Fruit fly (Drosophila melanogaster): ENCODE measurements around the gene Spn77Bb.

Gene Spn77Bb

dm6 chr3L:20349333-20349924 lies 28.7 kb downstream of the Spn77Bb start (continued):
- TF ChIP-seq Ada2b (GFP tag; IDR thresholded peaks at IDR 0.05) (no peak), CG4404 (GFP tag; IDR thresholded peaks at IDR 0.05) (no peak), Nf-YA (GFP tag; IDR thresholded peaks at IDR 0.05) (no peak)

DNA sequence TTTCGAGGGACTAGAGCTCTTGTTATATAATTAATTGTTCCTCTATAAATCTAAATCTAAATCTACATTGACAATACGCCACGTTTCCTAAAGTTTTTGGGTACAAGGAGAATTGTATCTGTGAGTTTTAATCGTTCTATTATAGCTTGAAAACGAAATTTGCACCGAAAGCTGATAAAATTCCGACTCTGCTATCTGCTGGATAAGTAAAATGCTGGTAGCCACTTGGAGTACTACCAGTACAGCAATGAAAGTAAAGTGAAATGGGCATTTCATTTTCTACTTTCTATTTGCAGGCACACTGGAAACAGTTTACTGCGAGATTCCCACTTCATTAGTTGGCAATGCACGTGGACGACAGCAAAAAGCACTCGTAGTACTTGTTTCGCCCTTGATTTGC lies 32.4 kb downstream of the Spn77Bb start, which contains the start of gene CG5618:
TSS of gene CG5618 (plus strand) at position 301 of the 400 bp plus-strand sequence.
- no peak for TF ChIP-seq Deaf1 (tag; optimal IDR thresholded peaks at IDR 0.05)
- no peak for TF ChIP-seq CG10979 (tag; optimal IDR thresholded peaks at IDR 0.05)
- TF ChIP-seq Scr (GFP tag; IDR thresholded peaks at IDR 0.05; ENCODE audit: partially characterized antibody): no peak
- TF ChIP-seq Pdp1 (GFP tag; optimal IDR thresholded peaks at IDR 0.05): peak in 1 of 2 experiments; percentile 59

DNA sequence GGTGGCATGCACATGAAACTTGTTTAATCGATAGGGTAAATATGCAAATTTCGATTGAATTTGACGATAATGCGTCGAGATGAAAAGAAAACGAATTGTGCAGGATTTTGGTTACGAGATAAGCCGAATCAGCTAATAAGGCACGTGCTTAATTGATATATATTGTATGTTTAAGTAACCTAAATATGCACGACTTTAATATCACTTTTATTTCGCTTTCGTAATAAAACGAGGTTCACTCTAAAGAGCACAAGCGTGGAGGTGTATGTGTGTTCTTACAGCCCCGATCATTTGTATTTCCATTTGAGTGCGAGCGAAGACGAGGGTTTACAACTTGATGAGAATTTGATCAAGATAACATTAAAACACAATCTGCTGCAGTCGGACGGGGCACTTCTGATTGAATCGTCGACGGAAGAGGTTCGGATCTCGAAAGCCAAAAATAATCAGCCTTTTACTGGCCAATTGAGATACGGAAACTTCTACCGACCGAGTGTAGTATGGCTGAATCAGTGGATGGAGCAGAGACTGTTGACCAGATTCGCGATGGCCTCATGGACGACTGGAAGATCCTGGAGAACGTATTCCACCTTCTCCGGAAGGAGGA lies 33.1 kb downstream of the Spn77Bb start:
- no peak for TF ChIP-seq sna (GFP tag; IDR thresholded peaks at IDR 0.05; ENCODE audit: partially characterized antibody)
- TF ChIP-seq CG30403 (GFP tag; optimal IDR thresholded peaks at IDR 0.05): no peak
- no peak for TF ChIP-seq CG9817 (tag; optimal IDR thresholded peaks at IDR 0.05)
- peak; percentile 72; the same call in 1 of the 4 replicates for TF ChIP-seq chinmo (GFP tag; IDR thresholded peaks at IDR 0.05; ENCODE audit: partially characterized antibody)
- TF ChIP-seq cg (GFP tag; optimal IDR thresholded peaks at IDR 0.05): peak; percentile 22
- TF ChIP-seq bcd (GFP tag; optimal IDR thresholded peaks at IDR 0.05): no peak
- TF ChIP-seq CG2120 (GFP tag; optimal IDR thresholded peaks at IDR 0.05): peak; percentile 4
- TF ChIP-seq CG34376 (GFP tag; optimal IDR thresholded peaks at IDR 0.05): peak; percentile 56
- peak; percentile 51 for TF ChIP-seq sug (tag; optimal IDR thresholded peaks at IDR 0.05)
- TF ChIP-seq Usf (GFP tag; optimal IDR thresholded peaks at IDR 0.05): no peak
- no peak for TF ChIP-seq HHEX (GFP tag; optimal IDR thresholded peaks at IDR 0.05)
- TF ChIP-seq CG1024 (GFP tag; IDR thresholded peaks at IDR 0.05): 0 out of 2 replicates have a peak, but pooled peaks have one; percentile 18
- TF ChIP-seq CG2199 (GFP tag; IDR thresholded peaks at IDR 0.05): no peak
- TF ChIP-seq dm (GFP tag; optimal IDR thresholded peaks at IDR 0.05): no peak
- TF ChIP-seq CG4707 (GFP tag; optimal IDR thresholded peaks at IDR 0.05): no peak
- peak; percentile 94 for TF ChIP-seq grn (GFP tag; optimal IDR thresholded peaks at IDR 0.05)
- peak; percentile 3 for TF ChIP-seq cwo (GFP tag; optimal IDR thresholded peaks at IDR 0.05)
- TF ChIP-seq vvl (GFP tag; IDR thresholded peaks at IDR 0.05): peak; percentile 38; the same call in 1 of the 2 replicates
- 0 out of 2 replicates have a peak, but pooled peaks have one; percentile 20 for TF ChIP-seq Drgx (GFP tag; IDR thresholded peaks at IDR 0.05)
- peak; percentile 16; the same call in 1 of the 2 replicates for TF ChIP-seq Rfx (GFP tag; IDR thresholded peaks at IDR 0.05)
- TF ChIP-seq Dbx (GFP tag; IDR thresholded peaks at IDR 0.05): no peak
- TF ChIP-seq Med (GFP tag): peak; percentile 78
- TF ChIP-seq zen2 (GFP tag; IDR thresholded peaks at IDR 0.05; ENCODE audit: partially characterized antibody): no peak
- TF ChIP-seq sisA (GFP tag; IDR thresholded peaks at IDR 0.05): no peak
- TF ChIP-seq GATAe (GFP tag; conservative IDR thresholded peaks at IDR 0.05): peak; percentile 23; the same call in 1 of the 2 replicates
- no peak for TF ChIP-seq salm (tag; optimal IDR thresholded peaks at IDR 0.05)
- no peak for TF ChIP-seq Blimp-1 (GFP tag; optimal IDR thresholded peaks at IDR 0.05)
- TF ChIP-seq CG17186 (GFP tag; optimal IDR thresholded peaks at IDR 0.05): no peak
- TF ChIP-seq lbe (GFP tag; optimal IDR thresholded peaks at IDR 0.05): peak; percentile 24
- no peak for TF ChIP-seq Lpt (GFP tag; optimal IDR thresholded peaks at IDR 0.05)
- no peak for TF ChIP-seq CG18764 (GFP tag; optimal IDR thresholded peaks at IDR 0.05)
- TF ChIP-seq Trl (optimal IDR thresholded peaks at IDR 0.05): peak in 1 of 2 experiments; percentile 1
- TF ChIP-seq Trl (GFP tag; optimal IDR thresholded peaks at IDR 0.05): no peak
- no peak for TF ChIP-seq D (optimal IDR thresholded peaks at IDR 0.05)
- no peak for TF ChIP-seq D (GFP tag; optimal IDR thresholded peaks at IDR 0.05)
